Worm (Caenorhabditis elegans): Measurements from ENCODE around the gene str-228.
"Not testable (repeated sequence)": the region's sequence is repeated elsewhere in the genome, so short reads cannot be mapped to it uniquely, and the experiment has no call there.

The str-228 gene

ce11 chrV:3558744-3559143 lies 48.8 kb downstream of the str-228 start, which contains the start of gene T24A6.1:
Gene T24A6.1, plus strand, starts transcription at chrV:3559044.
- TF ChIP-seq sox-2 (GFP tag; IDR thresholded peaks at IDR 0.05); pax-1 (tag; optimal IDR thresholded peaks at IDR 0.05); tbx-7 (tag; optimal IDR thresholded peaks at IDR 0.05): not testable (repeated sequence)

Measured in whole organism, late embryonic.